Fruit fly (Drosophila melanogaster) whole organism, embryonic: ENCODE results near the gene CG8100.

Experiments
- Atf3 ChIP-seq: fragments of 200-800 bp; sonication (Bioruptor generic); optimal IDR thresholded peaks from 3 replicates; lab custom pipeline; 2016; ENCODE audit warnings: missing biosample characterization, missing genetic modification characterization
- CG10462 ChIP-seq: fragments of 200-800 bp; sonication (Bioruptor generic); optimal IDR thresholded peaks from 2 replicates; lab custom pipeline; 2016; ENCODE audit warnings: missing biosample characterization, missing genetic modification characterization
- CG11696 ChIP-seq: fragments of 200-800 bp; sonication (Bioruptor generic); IDR thresholded peaks from 2 replicates; pipeline ENCODE4 v1.3.6; 2022; ENCODE audit warnings: missing biosample characterization, missing genetic modification characterization
- CG12236 ChIP-seq: fragments of 200-800 bp; sonication (Bioruptor generic); optimal IDR thresholded peaks from 2 replicates; lab custom pipeline; 2016; ENCODE audit warnings: missing biosample characterization, missing genetic modification characterization
- CG12744 ChIP-seq: fragments of 200-800 bp; sonication (Bioruptor generic); optimal IDR thresholded peaks from 2 replicates; lab custom pipeline; 2016; ENCODE audit warnings: missing biosample characterization, missing genetic modification characterization
- CG12769 ChIP-seq: fragments of 200-800 bp; sonication (Bioruptor generic); optimal IDR thresholded peaks from 2 replicates; lab custom pipeline; 2019; ENCODE audit warnings: missing biosample characterization, mild to moderate bottlenecking, missing genetic modification characterization, moderate library complexity
- CG13296 ChIP-seq: fragments of 200-800 bp; sonication (Bioruptor generic); optimal IDR thresholded peaks from 3 replicates; lab custom pipeline; 2018; ENCODE audit warnings: missing biosample characterization, mild to moderate bottlenecking, missing genetic modification characterization
- CG13624 ChIP-seq: fragments of 200-800 bp; sonication (Bioruptor generic); optimal IDR thresholded peaks from 2 replicates; lab custom pipeline; 2016; ENCODE audit warnings: missing biosample characterization, missing genetic modification characterization
- CG13894 ChIP-seq: fragments of 200-800 bp; sonication (Bioruptor generic); optimal IDR thresholded peaks from 3 replicates; lab custom pipeline; 2018; ENCODE audit warnings: missing biosample characterization, mild to moderate bottlenecking, missing genetic modification characterization, moderate library complexity
- CG14050 ChIP-seq: fragments of 200-800 bp; sonication (Bioruptor generic); IDR thresholded peaks from 3 replicates; pipeline ENCODE4 v1.3.6; 2022; ENCODE audit warnings: missing biosample characterization, missing genetic modification characterization
- CG14965 ChIP-seq: fragments of 200-800 bp; sonication (Bioruptor generic); optimal IDR thresholded peaks from 2 replicates; lab custom pipeline; 2016; ENCODE audit warnings: missing biosample characterization, missing genetic modification characterization, borderline replicate concordance
- CG17385 ChIP-seq: fragments of 200-800 bp; sonication (Bioruptor generic); optimal IDR thresholded peaks from 3 replicates; lab custom pipeline; 2018; ENCODE audit warnings: missing biosample characterization, mild to moderate bottlenecking, missing genetic modification characterization
- CG18262 ChIP-seq: fragments of 200-800 bp; optimal IDR thresholded peaks from 3 replicates; lab custom pipeline; 2019; ENCODE audit warnings: missing biosample characterization, mild to moderate bottlenecking, missing genetic modification characterization, moderate library complexity
- CG2875 ChIP-seq: fragments of 200-800 bp; sonication (Bioruptor generic); optimal IDR thresholded peaks from 2 replicates; lab custom pipeline; 2017; ENCODE audit warnings: missing biosample characterization, mild to moderate bottlenecking, missing genetic modification characterization, missing genetic modification reagents
- CG31441 ChIP-seq: fragments of 200-800 bp; sonication (Bioruptor generic); IDR thresholded peaks from 2 replicates; pipeline ENCODE4 v1.3.6; 2022; ENCODE audit warnings: missing biosample characterization, missing genetic modification characterization
- CG7839 ChIP-seq: fragments of 200-800 bp; sonication (Bioruptor generic); optimal IDR thresholded peaks from 3 replicates; lab custom pipeline; 2018; ENCODE audit warnings: missing biosample characterization, mild to moderate bottlenecking, missing genetic modification characterization, moderate library complexity
- CG7987 ChIP-seq: fragments of 200-800 bp; sonication (Bioruptor generic); optimal IDR thresholded peaks from 2 replicates; lab custom pipeline; 2018; ENCODE audit warnings: missing biosample characterization, mild to moderate bottlenecking, missing genetic modification characterization, moderate library complexity
- CG8478 ChIP-seq: fragments of >200 bp; optimal IDR thresholded peaks from 2 replicates; lab custom pipeline; 2018
- CG8765 ChIP-seq: fragments of 200-800 bp; sonication (Bioruptor generic); IDR thresholded peaks from 2 replicates; pipeline ENCODE4 v1.3.6; 2022; ENCODE audit warnings: missing biosample characterization, missing genetic modification characterization
- D ChIP-seq, 2 experiments: fragments of 200-800 bp in 1 of 2; fragments of >200 bp in 1 of 2; sonication (Bioruptor generic) in 1 of 2; optimal IDR thresholded peaks; 2 replicates in 1 of 2; 3 replicates in 1 of 2; lab custom pipeline; 2017; ENCODE audit warnings: mild to moderate bottlenecking in 1 of 2, missing biosample characterization in 1 of 2, missing genetic modification characterization in 1 of 2, missing genetic modification reagents in 1 of 2
- Deaf1 ChIP-seq: fragments of 200-800 bp; optimal IDR thresholded peaks from 3 replicates; lab custom pipeline; 2019; ENCODE audit warnings: missing biosample characterization, mild to moderate bottlenecking, missing genetic modification characterization, moderate library complexity
- NK7.1 ChIP-seq: fragments of 200-800 bp; sonication (Bioruptor generic); optimal IDR thresholded peaks from 3 replicates; lab custom pipeline; 2016; ENCODE audit warnings: missing biosample characterization, missing genetic modification characterization
- Oaz ChIP-seq: fragments of 200-800 bp; sonication (Bioruptor generic); IDR thresholded peaks from 2 replicates; pipeline ENCODE4 v1.3.6; 2022; ENCODE audit warnings: missing biosample characterization, missing genetic modification characterization
- Oli ChIP-seq: fragments of 200-800 bp; sonication (Bioruptor generic); optimal IDR thresholded peaks from 2 replicates; lab custom pipeline; 2018; ENCODE audit warnings: missing biosample characterization, mild to moderate bottlenecking, missing genetic modification characterization, moderate library complexity
- Sry-δ ChIP-seq: fragments of 200-800 bp; sonication (Bioruptor generic); optimal IDR thresholded peaks from 2 replicates; lab custom pipeline; 2016; ENCODE audit warnings: missing biosample characterization, missing genetic modification characterization
- Trl ChIP-seq, 3 experiments: fragments of >200 bp in 2 of 3; fragments of 200-800 bp in 1 of 3; sonication (Bioruptor generic) in 1 of 3; optimal IDR thresholded peaks; 2 replicates in 1 of 3; 3 replicates in 2 of 3; lab custom pipeline; 2016 to 2017; ENCODE audit warnings: missing biosample characterization in 1 of 3, missing genetic modification characterization in 1 of 3
- Usf ChIP-seq: fragments of 200-800 bp; sonication (Bioruptor generic); optimal IDR thresholded peaks from 2 replicates; lab custom pipeline; 2017; ENCODE audit warnings: missing genotype, missing biosample characterization, missing genetic modification characterization
- abd-A ChIP-seq: fragments of 200-800 bp; sonication (Bioruptor generic); optimal IDR thresholded peaks from 3 replicates; lab custom pipeline; 2019; ENCODE audit warnings: missing biosample characterization, mild to moderate bottlenecking, missing genetic modification characterization, moderate library complexity
- btn ChIP-seq: fragments of 200-800 bp; sonication (Bioruptor generic); optimal IDR thresholded peaks from 2 replicates; lab custom pipeline; 2016; ENCODE audit warnings: missing biosample characterization, missing genetic modification characterization
- cg ChIP-seq: fragments of 200-800 bp; sonication (Bioruptor generic); optimal IDR thresholded peaks from 3 replicates; lab custom pipeline; 2019; ENCODE audit warnings: missing biosample characterization, mild to moderate bottlenecking, missing genetic modification characterization, moderate library complexity
- chinmo ChIP-seq: fragments of 200-800 bp; sonication (Bioruptor generic); IDR thresholded peaks from 4 replicates; pipeline ENCODE4 v1.3.6; 2022; ENCODE audit warnings: missing biosample characterization, missing genetic modification characterization; ENCODE audit not compliant: partially characterized antibody
- ci ChIP-seq: fragments of 200-800 bp; sonication (Bioruptor generic); IDR thresholded peaks from 3 replicates; pipeline ENCODE4 v1.3.6; 2022; ENCODE audit warnings: missing biosample characterization, missing genetic modification characterization
- dmrt11E ChIP-seq: fragments of 200-800 bp; sonication (Bioruptor generic); optimal IDR thresholded peaks from 3 replicates; lab custom pipeline; 2018; ENCODE audit warnings: missing biosample characterization, mild to moderate bottlenecking, missing genetic modification characterization, moderate library complexity
- gcm2 ChIP-seq: fragments of 200-800 bp; sonication (Bioruptor generic); optimal IDR thresholded peaks from 2 replicates; lab custom pipeline; 2016; ENCODE audit warnings: missing biosample characterization, missing genetic modification characterization
- ham ChIP-seq: fragments of 200-800 bp; sonication (Bioruptor generic); IDR thresholded peaks from 2 replicates; pipeline ENCODE4 v1.3.6; 2022; ENCODE audit warnings: missing biosample characterization, missing genetic modification characterization
- her ChIP-seq: fragments of 200-800 bp; sonication (Bioruptor generic); optimal IDR thresholded peaks from 2 replicates; lab custom pipeline; 2016; ENCODE audit warnings: missing biosample characterization, missing genetic modification characterization
- ken ChIP-seq: fragments of 200-800 bp; sonication (Bioruptor generic); IDR thresholded peaks from 3 replicates; pipeline ENCODE4 v1.3.6; 2022; ENCODE audit warnings: missing biosample characterization, missing genetic modification characterization
- lola ChIP-seq, 3 experiments: fragments of >200 bp in 2 of 3; fragments of 200-800 bp in 1 of 3; sonication (Bioruptor generic) in 1 of 3; optimal IDR thresholded peaks; 2 replicates each; lab custom pipeline; 2017 to 2019; ENCODE audit warnings: missing biosample characterization in 3 of 3, missing genetic modification characterization in 3 of 3, mild to moderate bottlenecking in 1 of 3, moderate library complexity in 1 of 3
- pho ChIP-seq: fragments of 200-800 bp; sonication (Bioruptor generic); optimal IDR thresholded peaks from 2 replicates; lab custom pipeline; 2016; ENCODE audit warnings: missing biosample characterization, missing genetic modification characterization
- phol ChIP-seq: fragments of 200-800 bp; sonication (Bioruptor generic); optimal IDR thresholded peaks from 3 replicates; lab custom pipeline; 2018; ENCODE audit warnings: missing biosample characterization, mild to moderate bottlenecking, missing genetic modification characterization, moderate library complexity
- pnt ChIP-seq: fragments of 200-800 bp; sonication (Bioruptor generic); optimal IDR thresholded peaks from 3 replicates; lab custom pipeline; 2016; ENCODE audit warnings: missing biosample characterization, missing genetic modification characterization
- repo ChIP-seq: fragments of 200-800 bp; sonication (Bioruptor generic); optimal IDR thresholded peaks from 2 replicates; lab custom pipeline; 2016; ENCODE audit warnings: missing biosample characterization, missing genetic modification characterization
- scrt ChIP-seq: fragments of 200-800 bp; sonication (Bioruptor generic); optimal IDR thresholded peaks from 2 replicates; lab custom pipeline; 2018; ENCODE audit warnings: missing biosample characterization, mild to moderate bottlenecking, missing genetic modification characterization, moderate library complexity
- sd ChIP-seq: fragments of 200-800 bp; sonication (Bioruptor generic); optimal IDR thresholded peaks from 3 replicates; lab custom pipeline; 2018; ENCODE audit warnings: missing biosample characterization, mild to moderate bottlenecking, missing genetic modification characterization, moderate library complexity
- stwl ChIP-seq: fragments of 200-800 bp; sonication (Bioruptor generic); optimal IDR thresholded peaks from 3 replicates; lab custom pipeline; 2018; ENCODE audit warnings: missing biosample characterization, mild to moderate bottlenecking, missing genetic modification characterization, moderate library complexity
- tgo ChIP-seq: fragments of 200-800 bp; sonication (Bioruptor generic); IDR thresholded peaks from 3 replicates; pipeline ENCODE4 v1.3.6; 2022; ENCODE audit warnings: missing biosample characterization, missing genetic modification characterization
- unc-4 ChIP-seq: fragments of 200-800 bp; sonication (Bioruptor generic); IDR thresholded peaks from 2 replicates; pipeline ENCODE4 v1.3.6; 2022; ENCODE audit warnings: missing biosample characterization, missing genetic modification characterization; ENCODE audit not compliant: partially characterized antibody
- zen2 ChIP-seq: fragments of 200-800 bp; sonication (Bioruptor generic); IDR thresholded peaks from 3 replicates; pipeline ENCODE4 v1.3.6; 2022; ENCODE audit warnings: missing biosample characterization, missing genetic modification characterization; ENCODE audit not compliant: partially characterized antibody

Gene CG8100

dm6 chr3L:14055815-14056516, 27.4 kb upstream of the CG8100 start (continued):
- TF ChIP-seq dmrt11E (tag; lab: Kevin White, UChicago) (no peak), CG7987 (GFP tag; lab: Kevin White, UChicago) (peak; percentile 57), Usf (GFP tag; lab: Kevin White, UChicago) (no peak), CG13894 (tag; lab: Kevin White, UChicago) (peak; percentile 64), pnt (GFP tag; lab: Kevin White, UChicago) (no peak), phol (tag; lab: Kevin White, UChicago) (no peak), CG12744 (no peak), chinmo (GFP tag; lab: Robert Waterston, UW) (peak; percentile 86; the same call in 2 of the 4 replicates), Sry-δ (GFP tag; lab: Kevin White, UChicago) (no peak), pho (no peak), CG12769 (tag; lab: Kevin White, UChicago) (peak; percentile 69), CG2875 (GFP tag; lab: Kevin White, UChicago) (no peak), gcm2 (GFP tag; lab: Kevin White, UChicago) (no peak), CG8478 (no peak), stwl (tag; lab: Kevin White, UChicago) (no peak), CG13624 (GFP tag; lab: Kevin White, UChicago) (no peak), ci (GFP tag; lab: Robert Waterston, UW) (no peak), her (GFP tag; lab: Kevin White, UChicago) (no peak), CG14050 (GFP tag; lab: Robert Waterston, UW) (no peak), CG11696 (GFP tag; lab: Robert Waterston, UW) (no peak), btn (GFP tag; lab: Kevin White, UChicago) (no peak), zen2 (GFP tag; lab: Robert Waterston, UW) (no peak), tgo (GFP tag; lab: Robert Waterston, UW) (no peak), CG7839 (tag; lab: Kevin White, UChicago) (no peak), Deaf1 (tag; lab: Kevin White, UChicago) (no peak), CG18262 (no peak), CG31441 (GFP tag; lab: Robert Waterston, UW) (no peak), CG14965 (no peak), ham (GFP tag; lab: Robert Waterston, UW) (no peak), CG12236 (GFP tag; lab: Kevin White, UChicago) (no peak), cg (no peak), scrt (no peak), CG8765 (no peak), CG13296 (GFP tag; lab: Kevin White, UChicago) (no peak), repo (GFP tag; lab: Kevin White, UChicago) (no peak), unc-4 (GFP tag; lab: Robert Waterston, UW) (no peak), Oaz (GFP tag; lab: Robert Waterston, UW) (no peak), NK7.1 (GFP tag; lab: Kevin White, UChicago) (no peak), CG10462 (GFP tag; lab: Kevin White, UChicago) (no peak), D (optimal IDR thresholded peaks at IDR 0.05; lab: Kevin White, UChicago) (no peak), D (GFP tag; optimal IDR thresholded peaks at IDR 0.05; lab: Kevin White, UChicago) (no peak), Oli (tag; lab: Kevin White, UChicago) (no peak), Atf3 (GFP tag; lab: Kevin White, UChicago) (no peak), CG17385 (GFP tag; lab: Kevin White, UChicago) (no peak), Trl (optimal IDR thresholded peaks at IDR 0.05; lab: Kevin White, UChicago) (peak in 1 of 2 experiments; percentile 1), Trl (GFP tag; optimal IDR thresholded peaks at IDR 0.05; lab: Kevin White, UChicago) (no peak), sd (tag; lab: Kevin White, UChicago) (peak; percentile 36), abd-A (tag; lab: Kevin White, UChicago) (peak; percentile 89), ken (GFP tag; lab: Robert Waterston, UW) (no peak), lola (GFP tag; optimal IDR thresholded peaks at IDR 0.05; lab: Kevin White, UChicago) (no peak)
